Fruit fly (Drosophila melanogaster) whole organism, embryonic: Measurements from ENCODE around the gene Esyt2.

Source experiments
- Aef1 ChIP-seq: fragments of 200-800 bp; sonication (Bioruptor generic); IDR thresholded peaks from 3 replicates; pipeline ENCODE4 v1.3.6; 2022; ENCODE audit warnings: missing biosample characterization, missing genetic modification characterization
- B-H2 ChIP-seq: fragments of 200-800 bp; sonication (Bioruptor generic); optimal IDR thresholded peaks from 2 replicates; lab custom pipeline; 2018; ENCODE audit warnings: missing biosample characterization, mild to moderate bottlenecking, missing genetic modification characterization
- Bgb ChIP-seq: fragments of 200-800 bp; sonication (Bioruptor generic); IDR thresholded peaks from 2 replicates; pipeline ENCODE4 v1.3.6; 2022; ENCODE audit warnings: missing biosample characterization, missing genetic modification characterization; ENCODE audit not compliant: partially characterized antibody
- CG10209 ChIP-seq: fragments of 200-800 bp; sonication (Bioruptor generic); optimal IDR thresholded peaks from 3 replicates; lab custom pipeline; 2017; ENCODE audit warnings: missing biosample characterization, mild to moderate bottlenecking, missing genetic modification characterization, missing genetic modification reagents
- CG11247 ChIP-seq: fragments of 200-800 bp; sonication (Bioruptor generic); IDR thresholded peaks from 2 replicates; pipeline ENCODE4 v1.3.6; 2022; ENCODE audit warnings: missing biosample characterization, missing genetic modification characterization
- CG12769 ChIP-seq: fragments of 200-800 bp; sonication (Bioruptor generic); optimal IDR thresholded peaks from 2 replicates; lab custom pipeline; 2019; ENCODE audit warnings: missing biosample characterization, mild to moderate bottlenecking, missing genetic modification characterization, moderate library complexity
- CG13296 ChIP-seq: fragments of 200-800 bp; sonication (Bioruptor generic); optimal IDR thresholded peaks from 3 replicates; lab custom pipeline; 2018; ENCODE audit warnings: missing biosample characterization, mild to moderate bottlenecking, missing genetic modification characterization
- CG13775 ChIP-seq: fragments of 200-800 bp; sonication (Bioruptor generic); optimal IDR thresholded peaks from 3 replicates; lab custom pipeline; 2017; ENCODE audit warnings: missing biosample characterization, mild to moderate bottlenecking, missing genetic modification characterization
- CG1792 ChIP-seq: fragments of 200-800 bp; sonication (Bioruptor generic); optimal IDR thresholded peaks from 2 replicates; lab custom pipeline; 2016; ENCODE audit warnings: missing biosample characterization, missing genetic modification characterization
- CG2120 ChIP-seq: fragments of 200-800 bp; sonication (Bioruptor generic); optimal IDR thresholded peaks from 3 replicates; lab custom pipeline; 2016; ENCODE audit warnings: missing biosample characterization, missing genetic modification characterization
- CG31441 ChIP-seq: fragments of 200-800 bp; sonication (Bioruptor generic); IDR thresholded peaks from 2 replicates; pipeline ENCODE4 v1.3.6; 2022; ENCODE audit warnings: missing biosample characterization, missing genetic modification characterization
- CG33213 ChIP-seq: fragments of 200-800 bp; sonication (Bioruptor generic); optimal IDR thresholded peaks from 3 replicates; lab custom pipeline; 2016; ENCODE audit warnings: missing biosample characterization, missing genetic modification characterization
- CG4360 ChIP-seq: fragments of 200-800 bp; sonication (Bioruptor generic); IDR thresholded peaks from 2 replicates; pipeline ENCODE4 v1.3.6; 2022; ENCODE audit warnings: missing biosample characterization, missing genetic modification characterization
- CG4404 ChIP-seq: fragments of 200-800 bp; sonication (Bioruptor generic); IDR thresholded peaks from 2 replicates; pipeline ENCODE4 v1.3.6; 2022; ENCODE audit warnings: missing biosample characterization, missing genetic modification characterization
- CG6689 ChIP-seq: fragments of 200-800 bp; sonication (Bioruptor generic); IDR thresholded peaks from 2 replicates; pipeline ENCODE4 v1.3.6; 2022; ENCODE audit warnings: missing biosample characterization, missing genetic modification characterization
- CG7963 ChIP-seq: fragments of 200-800 bp; sonication (Bioruptor generic); IDR thresholded peaks from 3 replicates; pipeline ENCODE4 v1.3.6; 2022; ENCODE audit warnings: missing biosample characterization, missing genetic modification characterization; ENCODE audit not compliant: partially characterized antibody
- CG7987 ChIP-seq: fragments of 200-800 bp; sonication (Bioruptor generic); optimal IDR thresholded peaks from 2 replicates; lab custom pipeline; 2018; ENCODE audit warnings: missing biosample characterization, mild to moderate bottlenecking, missing genetic modification characterization, moderate library complexity
- CG8290 ChIP-seq, 3 experiments: fragments of 200-800 bp; sonication (Bioruptor generic); optimal IDR thresholded peaks; 2 replicates each; lab custom pipeline; 2016 to 2019; ENCODE audit warnings: missing biosample characterization in 3 of 3, missing genetic modification characterization in 3 of 3, mild to moderate bottlenecking in 2 of 3, moderate library complexity in 1 of 3
- CG9727 ChIP-seq: fragments of 200-800 bp; sonication (Bioruptor generic); optimal IDR thresholded peaks from 3 replicates; lab custom pipeline; 2017; ENCODE audit warnings: missing biosample characterization, mild to moderate bottlenecking, missing genetic modification characterization
- CoRest ChIP-seq: fragments of 200-800 bp; sonication (Bioruptor generic); optimal IDR thresholded peaks from 3 replicates; lab custom pipeline; 2018; ENCODE audit warnings: missing biosample characterization, mild to moderate bottlenecking, missing genetic modification characterization, moderate library complexity
- Dp ChIP-seq: fragments of 200-800 bp; sonication (Bioruptor generic); optimal IDR thresholded peaks from 2 replicates; lab custom pipeline; 2018; ENCODE audit warnings: missing biosample characterization, mild to moderate bottlenecking, missing genetic modification characterization, moderate library complexity
- Drgx ChIP-seq: fragments of 200-800 bp; sonication (Bioruptor generic); IDR thresholded peaks from 2 replicates; pipeline ENCODE4 v1.3.6; 2022; ENCODE audit warnings: missing biosample characterization, missing genetic modification characterization
- Fer3 ChIP-seq: fragments of 200-800 bp; sonication (Bioruptor generic); optimal IDR thresholded peaks from 2 replicates; lab custom pipeline; 2018; ENCODE audit warnings: missing biosample characterization, mild to moderate bottlenecking, missing genetic modification characterization, moderate library complexity
- Hand ChIP-seq: fragments of 200-800 bp; sonication (Bioruptor generic); optimal IDR thresholded peaks from 2 replicates; lab custom pipeline; 2017; ENCODE audit warnings: mild to moderate bottlenecking, missing biosample characterization, missing genetic modification reagents, missing genetic modification characterization
- Hmr ChIP-seq: fragments of 200-800 bp; sonication (Bioruptor generic); optimal IDR thresholded peaks from 3 replicates; lab custom pipeline; 2017; ENCODE audit warnings: mild to moderate bottlenecking, missing biosample characterization, missing genetic modification reagents, missing genetic modification characterization
- Med ChIP-seq: fragments of 200-800 bp; sonication (Bioruptor generic); peaks from one replicate; lab custom pipeline; 2016; ENCODE audit warnings: missing biosample characterization, missing genetic modification characterization, mild to moderate bottlenecking, inconsistent platforms, moderate library complexity
- Meics ChIP-seq: fragments of 200-800 bp; sonication (Bioruptor generic); optimal IDR thresholded peaks from 2 replicates; lab custom pipeline; 2017; ENCODE audit warnings: missing biosample characterization, mild to moderate bottlenecking, missing genetic modification characterization
- NFAT ChIP-seq: fragments of 200-800 bp; sonication (Bioruptor generic); IDR thresholded peaks from 2 replicates; pipeline ENCODE4 v1.3.6; 2022; ENCODE audit warnings: missing biosample characterization, missing genetic modification characterization
- PHDP ChIP-seq: fragments of 200-800 bp; sonication (Bioruptor generic); optimal IDR thresholded peaks from 3 replicates; lab custom pipeline; 2018; ENCODE audit warnings: missing biosample characterization, mild to moderate bottlenecking, missing genetic modification characterization, moderate library complexity
- Scr ChIP-seq: fragments of 200-800 bp; sonication (Bioruptor generic); IDR thresholded peaks from 2 replicates; pipeline ENCODE4 v1.3.6; 2022; ENCODE audit warnings: missing biosample characterization, missing genetic modification characterization; ENCODE audit not compliant: partially characterized antibody
- Usf ChIP-seq: fragments of 200-800 bp; sonication (Bioruptor generic); optimal IDR thresholded peaks from 2 replicates; lab custom pipeline; 2017; ENCODE audit warnings: missing genotype, missing biosample characterization, missing genetic modification characterization
- Xbp1 ChIP-seq: fragments of 200-800 bp; sonication (Bioruptor generic); optimal IDR thresholded peaks from 3 replicates; lab custom pipeline; 2016; ENCODE audit warnings: missing biosample characterization, mild to moderate bottlenecking, missing genetic modification characterization
- abd-A ChIP-seq: fragments of 200-800 bp; sonication (Bioruptor generic); optimal IDR thresholded peaks from 3 replicates; lab custom pipeline; 2019; ENCODE audit warnings: missing biosample characterization, mild to moderate bottlenecking, missing genetic modification characterization, moderate library complexity
- bsh ChIP-seq, 2 experiments: fragments of 200-800 bp; sonication (Bioruptor generic); optimal IDR thresholded peaks; 2 replicates each; lab custom pipeline; 2017 to 2018; ENCODE audit warnings: mild to moderate bottlenecking in 2 of 2, missing biosample characterization in 2 of 2, missing genetic modification characterization in 2 of 2, moderate library complexity in 1 of 2
- cas ChIP-seq: fragments of 200-800 bp; sonication (Bioruptor generic); IDR thresholded peaks from 2 replicates; pipeline ENCODE4 v1.3.6; 2022; ENCODE audit warnings: missing biosample characterization, missing genetic modification characterization
- chm ChIP-seq: fragments of 200-800 bp; sonication (Bioruptor generic); IDR thresholded peaks from 2 replicates; pipeline ENCODE4 v1.3.6; 2022; ENCODE audit warnings: missing biosample characterization, missing genetic modification characterization
- corto ChIP-seq: fragments of 200-800 bp; sonication (Bioruptor generic); optimal IDR thresholded peaks from 2 replicates; lab custom pipeline; 2016; ENCODE audit warnings: missing biosample characterization, mild to moderate bottlenecking, missing genetic modification characterization, moderate library complexity
- gcm2 ChIP-seq: fragments of 200-800 bp; sonication (Bioruptor generic); optimal IDR thresholded peaks from 2 replicates; lab custom pipeline; 2016; ENCODE audit warnings: missing biosample characterization, missing genetic modification characterization
- gem ChIP-seq: fragments of 200-800 bp; sonication (Bioruptor generic); optimal IDR thresholded peaks from 2 replicates; lab custom pipeline; 2019; ENCODE audit warnings: missing biosample characterization, mild to moderate bottlenecking, missing genetic modification characterization, moderate library complexity
- grn ChIP-seq: fragments of 200-800 bp; sonication (Bioruptor generic); optimal IDR thresholded peaks from 3 replicates; lab custom pipeline; 2017; ENCODE audit warnings: missing biosample characterization, missing genetic modification characterization
- ind ChIP-seq: fragments of 200-800 bp; sonication (Bioruptor generic); optimal IDR thresholded peaks from 3 replicates; lab custom pipeline; 2016; ENCODE audit warnings: missing biosample characterization, missing genetic modification characterization
- ken ChIP-seq: fragments of 200-800 bp; sonication (Bioruptor generic); IDR thresholded peaks from 3 replicates; pipeline ENCODE4 v1.3.6; 2022; ENCODE audit warnings: missing biosample characterization, missing genetic modification characterization
- lilli ChIP-seq: fragments of 200-800 bp; sonication (Bioruptor generic); optimal IDR thresholded peaks from 3 replicates; lab custom pipeline; 2016; ENCODE audit warnings: missing biosample characterization, missing genetic modification characterization
- mam ChIP-seq: fragments of 200-800 bp; sonication (Bioruptor generic); optimal IDR thresholded peaks from 3 replicates; lab custom pipeline; 2016; ENCODE audit warnings: missing biosample characterization, missing genetic modification characterization
- nau ChIP-seq: fragments of 200-800 bp; sonication (Bioruptor generic); optimal IDR thresholded peaks from 3 replicates; lab custom pipeline; 2017; ENCODE audit warnings: missing biosample characterization, mild to moderate bottlenecking, missing genetic modification characterization, missing genetic modification reagents
- pan ChIP-seq, 4 experiments: fragments of >200 bp in 3 of 4; fragments of 200-800 bp in 1 of 4; sonication (Bioruptor generic) in 1 of 4; optimal IDR thresholded peaks in 3 of 4; IDR thresholded peaks in 1 of 4; 2 replicates each; pipeline versions ENCODE4 v1.3.6 to Lab custom; 2017 to 2022; ENCODE audit warnings: missing biosample characterization in 2 of 4, missing genetic modification characterization in 2 of 4, mixed read lengths in 1 of 4
- phol ChIP-seq: fragments of 200-800 bp; sonication (Bioruptor generic); optimal IDR thresholded peaks from 3 replicates; lab custom pipeline; 2018; ENCODE audit warnings: missing biosample characterization, mild to moderate bottlenecking, missing genetic modification characterization, moderate library complexity
- sd ChIP-seq: fragments of 200-800 bp; sonication (Bioruptor generic); optimal IDR thresholded peaks from 3 replicates; lab custom pipeline; 2018; ENCODE audit warnings: missing biosample characterization, mild to moderate bottlenecking, missing genetic modification characterization, moderate library complexity
- tio ChIP-seq: fragments of 200-800 bp; sonication (Bioruptor generic); optimal IDR thresholded peaks from 2 replicates; lab custom pipeline; 2017; ENCODE audit warnings: missing biosample characterization, missing genetic modification characterization, inconsistent platforms

The Esyt2 gene

DNA sequence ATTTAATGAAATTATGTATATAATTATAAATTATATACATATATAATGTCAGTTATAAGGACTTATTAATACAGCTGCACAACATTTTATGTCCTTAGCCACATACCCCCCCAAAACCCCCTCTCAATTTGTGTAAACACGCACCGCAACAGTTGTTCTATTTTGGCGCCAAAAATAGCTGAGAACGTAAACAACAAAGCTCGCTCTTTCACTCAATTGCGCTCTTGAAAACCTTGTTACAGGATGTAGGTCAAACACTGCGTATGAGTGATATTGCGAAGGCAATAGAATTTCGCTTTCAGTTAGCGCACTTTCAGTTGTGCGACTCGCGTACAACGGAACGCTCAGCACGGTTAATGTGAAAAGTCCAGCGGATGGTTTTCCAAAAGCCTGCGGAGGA, at the start of gene Esyt2:
Gene Esyt2 (plus strand): TSS at position 332 of the 400 bp plus-strand sequence.
- TF ChIP-seq CG2120 (GFP tag; lab: Kevin White, UChicago) (peak; percentile 27), CG7963 (GFP tag; lab: Robert Waterston, UW) (no peak), lilli (GFP tag; lab: Kevin White, UChicago) (peak; percentile 10), CG11247 (GFP tag; lab: Robert Waterston, UW) (0 out of 2 replicates have a peak, but pooled peaks have one; percentile 36), B-H2 (GFP tag; lab: Kevin White, UChicago) (peak; percentile 5), CG10209 (GFP tag; lab: Kevin White, UChicago) (peak; percentile 58), Bgb (GFP tag; lab: Robert Waterston, UW) (peak; percentile 61), tio (GFP tag; lab: Kevin White, UChicago) (peak; percentile 20), chm (no peak), ken (GFP tag; lab: Robert Waterston, UW) (no peak), Meics (GFP tag; lab: Kevin White, UChicago) (peak; percentile 73), phol (tag; lab: Kevin White, UChicago) (peak; percentile 13), CG9727 (peak; percentile 27), gem (tag; lab: Kevin White, UChicago) (peak; percentile 72), nau (peak; percentile 27), CG12769 (peak; percentile 37), CG33213 (no peak), CG1792 (GFP tag; lab: Kevin White, UChicago) (no peak), CG4404 (peak; percentile 15; the same call in 1 of the 2 replicates), ind (GFP tag; lab: Kevin White, UChicago) (peak; percentile 27), NFAT (GFP tag; lab: Robert Waterston, UW) (peak; percentile 61), Scr (no peak), bsh (GFP tag; optimal IDR thresholded peaks at IDR 0.05; lab: Kevin White, UChicago) (peak in 1 of 2 experiments; percentile 13), CG31441 (GFP tag; lab: Robert Waterston, UW) (0 out of 2 replicates have a peak, but pooled peaks have one; percentile 20), CG4360 (GFP tag; lab: Robert Waterston, UW) (no peak), CG8290 (GFP tag; optimal IDR thresholded peaks at IDR 0.05; lab: Kevin White, UChicago) (no peak), CG8290 (tag; optimal IDR thresholded peaks at IDR 0.05; lab: Kevin White, UChicago) (peak in 1 of 2 experiments; percentile 51), CG13775 (GFP tag; lab: Kevin White, UChicago) (peak; percentile 20), cas (GFP tag; lab: Robert Waterston, UW) (peak; percentile 46; the same call in 1 of the 2 replicates), Hmr (GFP tag; lab: Kevin White, UChicago) (peak; percentile 83), grn (no peak), sd (peak; percentile 57), mam (GFP tag; lab: Kevin White, UChicago) (peak; percentile 10), CG7987 (GFP tag; lab: Kevin White, UChicago) (peak; percentile 17), Fer3 (tag; lab: Kevin White, UChicago) (peak; percentile 56), CoRest (tag; lab: Kevin White, UChicago) (peak; percentile 0), Usf (peak; percentile 11), CG13296 (GFP tag; lab: Kevin White, UChicago) (peak; percentile 20), corto (GFP tag; lab: Kevin White, UChicago) (no peak), Med (GFP tag; lab: Kevin White, UChicago) (peak; percentile 79), CG6689 (GFP tag; lab: Robert Waterston, UW) (peak; percentile 39; the same call in 1 of the 2 replicates), PHDP (peak; percentile 8), Aef1 (GFP tag; lab: Robert Waterston, UW) (no peak), Drgx (peak; percentile 71), gcm2 (GFP tag; lab: Kevin White, UChicago) (no peak), pan (optimal IDR thresholded peaks at IDR 0.05; lab: Kevin White, UChicago) (no peak), pan (GFP tag; optimal IDR thresholded peaks at IDR 0.05 in 1 of 2, IDR thresholded peaks at IDR 0.05 in 1 of 2) (peak in 1 of 2 experiments; percentile 55), abd-A (tag; lab: Kevin White, UChicago) (peak; percentile 34), Hand (GFP tag; lab: Kevin White, UChicago) (peak; percentile 8), Xbp1 (GFP tag; lab: Kevin White, UChicago) (peak; percentile 26), Dp (GFP tag; lab: Kevin White, UChicago) (peak; percentile 56)
